Fruit fly (Drosophila melanogaster): ENCODE measurements around the gene CG31730.

CG31730 gene

DNA sequence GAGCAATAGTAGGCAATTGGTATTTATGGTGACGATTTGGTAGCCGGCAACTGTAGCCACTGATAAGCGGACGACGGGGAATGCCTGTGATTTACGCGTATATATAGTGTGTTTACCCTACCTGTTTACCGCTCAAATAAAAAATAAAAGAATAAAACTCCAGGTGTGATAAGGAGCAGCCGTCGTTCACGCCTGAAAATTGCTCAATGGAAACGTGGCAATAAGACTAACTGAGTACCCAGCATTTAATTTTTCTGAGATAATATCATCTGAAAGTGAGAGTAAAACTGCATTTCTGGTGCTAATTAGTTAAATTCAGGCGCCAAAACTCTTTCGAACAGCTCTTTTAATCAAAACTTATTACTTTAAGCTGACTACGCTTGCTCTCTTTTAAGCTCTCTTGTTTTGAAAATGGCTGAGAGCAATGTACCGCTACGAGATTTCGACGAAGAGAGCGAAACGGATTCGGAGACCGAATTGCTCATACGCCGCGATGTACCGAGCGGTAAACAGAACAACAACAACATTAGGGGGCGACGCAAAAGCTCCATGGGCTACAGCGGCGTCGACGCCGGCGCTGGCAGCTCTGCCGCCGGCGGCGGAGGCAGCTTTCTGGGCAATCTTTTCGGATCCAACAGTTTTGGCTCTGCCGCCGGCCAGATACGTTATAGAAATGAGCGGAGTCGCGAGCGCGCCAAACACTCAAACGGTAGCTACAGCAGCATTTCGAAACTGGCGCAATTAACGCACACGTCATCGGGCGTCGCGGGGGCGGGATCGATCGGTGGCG, 30.9 kb upstream of the CG31730 start (continued):
- TF ChIP-seq CG2712 (tag; optimal IDR thresholded peaks at IDR 0.05) (peak; percentile 57), CG10209 (GFP tag; optimal IDR thresholded peaks at IDR 0.05) (peak; percentile 65), tap (tag; optimal IDR thresholded peaks at IDR 0.05) (peak; percentile 83), knrl (GFP tag; IDR thresholded peaks at IDR 0.05; ENCODE audit: partially characterized antibody) (no peak; the same call in 2 of the 3 replicates), Dip3 (GFP tag; optimal IDR thresholded peaks at IDR 0.05) (no peak), Bgb (GFP tag; IDR thresholded peaks at IDR 0.05; ENCODE audit: partially characterized antibody) (peak; percentile 73; the same call in 1 of the 2 replicates), CG7271 (tag; optimal IDR thresholded peaks at IDR 0.05) (no peak), Hey (tag; optimal IDR thresholded peaks at IDR 0.05) (peak; percentile 87), pfk (GFP tag; optimal IDR thresholded peaks at IDR 0.05) (peak; percentile 57), HHEX (GFP tag; optimal IDR thresholded peaks at IDR 0.05) (peak; percentile 88), trh (GFP tag; optimal IDR thresholded peaks at IDR 0.05) (peak; percentile 14), CG11456 (GFP tag; IDR thresholded peaks at IDR 0.05) (no peak), NfI (GFP tag; optimal IDR thresholded peaks at IDR 0.05) (peak; percentile 72), shn (GFP tag; optimal IDR thresholded peaks at IDR 0.05) (peak; percentile 21), wor (GFP tag; IDR thresholded peaks at IDR 0.05) (no peak), nom (GFP tag; optimal IDR thresholded peaks at IDR 0.05) (peak; percentile 64), jing (GFP tag; optimal IDR thresholded peaks at IDR 0.05) (no peak), Atf-2 (GFP tag; optimal IDR thresholded peaks at IDR 0.05) (peak; percentile 12), CG17912 (GFP tag; optimal IDR thresholded peaks at IDR 0.05) (peak; percentile 89), CG18476 (GFP tag; optimal IDR thresholded peaks at IDR 0.05) (no peak), gfzf (GFP tag; optimal IDR thresholded peaks at IDR 0.05) (no peak), CG12104 (GFP tag; optimal IDR thresholded peaks at IDR 0.05) (peak; percentile 71), CG18262 (tag; optimal IDR thresholded peaks at IDR 0.05) (peak; percentile 48), CG11695 (GFP tag; IDR thresholded peaks at IDR 0.05) (peak; percentile 73), Xbp1 (GFP tag; optimal IDR thresholded peaks at IDR 0.05) (peak; percentile 10), CG7786 (GFP tag; optimal IDR thresholded peaks at IDR 0.05) (no peak), CG9876 (GFP tag; optimal IDR thresholded peaks at IDR 0.05) (no peak), dan (GFP tag; IDR thresholded peaks at IDR 0.05) (no peak), CG15269 (tag; optimal IDR thresholded peaks at IDR 0.05) (peak; percentile 85), CG1647 (GFP tag; optimal IDR thresholded peaks at IDR 0.05) (no peak), bcd (GFP tag; optimal IDR thresholded peaks at IDR 0.05) (peak; percentile 61), sug (tag; optimal IDR thresholded peaks at IDR 0.05) (peak; percentile 81), CrebB (tag; optimal IDR thresholded peaks at IDR 0.05) (peak; percentile 92), zen (tag; optimal IDR thresholded peaks at IDR 0.05) (no peak), dysf (GFP tag; IDR thresholded peaks at IDR 0.05) (peak; percentile 64; the same call in 2 of the 3 replicates), inv (GFP tag; IDR thresholded peaks at IDR 0.05; ENCODE audit: partially characterized antibody) (peak; percentile 29; the same call in 1 of the 2 replicates), kay (GFP tag; optimal IDR thresholded peaks at IDR 0.05) (peak; percentile 57), chif (GFP tag; optimal IDR thresholded peaks at IDR 0.05) (no peak), scrt (GFP tag; optimal IDR thresholded peaks at IDR 0.05) (peak; percentile 89), Optix (GFP tag; IDR thresholded peaks at IDR 0.05) (peak; percentile 46; the same call in 1 of the 3 replicates), CG7928 (GFP tag; optimal IDR thresholded peaks at IDR 0.05) (peak; percentile 71), Max (GFP tag; optimal IDR thresholded peaks at IDR 0.05) (peak; percentile 53), CG9437 (GFP tag; optimal IDR thresholded peaks at IDR 0.05) (peak; percentile 33), CG6654 (GFP tag; optimal IDR thresholded peaks at IDR 0.05) (no peak), br (optimal IDR thresholded peaks at IDR 0.05) (no peak), phol (tag; optimal IDR thresholded peaks at IDR 0.05) (no peak), caup (GFP tag; optimal IDR thresholded peaks at IDR 0.05; ENCODE audit: severe bottlenecking) (peak; percentile 84), usp (GFP tag; optimal IDR thresholded peaks at IDR 0.05) (no peak)

Data from whole organism, embryonic.